Fruit fly (Drosophila melanogaster) whole organism, embryonic: ENCODE data around the gene CG33721.

Experiments
- Aef1 ChIP-seq: fragments of 200-800 bp; sonication (Bioruptor generic); IDR thresholded peaks from 3 replicates; pipeline ENCODE4 v1.3.6; 2022; ENCODE audit warnings: missing biosample characterization, missing genetic modification characterization
- Atf-2 ChIP-seq: fragments of 200-800 bp; sonication (Bioruptor generic); optimal IDR thresholded peaks from 2 replicates; lab custom pipeline; 2016; ENCODE audit warnings: missing biosample characterization, missing genetic modification characterization
- BEAF-32 ChIP-seq: fragments of 200-800 bp; sonication (Bioruptor generic); optimal IDR thresholded peaks from 3 replicates; lab custom pipeline; 2017; ENCODE audit warnings: missing biosample characterization, missing genetic modification characterization, mild to moderate bottlenecking, moderate library complexity, missing genetic modification reagents
- CG15696 ChIP-seq: fragments of 200-800 bp; sonication (Bioruptor generic); optimal IDR thresholded peaks from 2 replicates; lab custom pipeline; 2019; ENCODE audit warnings: missing biosample characterization, mild to moderate bottlenecking, missing genetic modification characterization, moderate library complexity
- CG1647 ChIP-seq: fragments of 200-800 bp; sonication (Bioruptor generic); optimal IDR thresholded peaks from 3 replicates; lab custom pipeline; 2016; ENCODE audit warnings: missing biosample characterization, missing genetic modification characterization
- CG17385 ChIP-seq: fragments of 200-800 bp; sonication (Bioruptor generic); optimal IDR thresholded peaks from 3 replicates; lab custom pipeline; 2018; ENCODE audit warnings: missing biosample characterization, mild to moderate bottlenecking, missing genetic modification characterization
- CG17612 ChIP-seq: fragments of 200-800 bp; sonication (Bioruptor generic); IDR thresholded peaks from 2 replicates; pipeline ENCODE4 v1.3.6; 2022; ENCODE audit warnings: missing biosample characterization, missing genetic modification characterization
- CG17802 ChIP-seq: fragments of 200-800 bp; sonication (Bioruptor generic); optimal IDR thresholded peaks from 2 replicates; lab custom pipeline; 2018; ENCODE audit warnings: missing biosample characterization, mild to moderate bottlenecking, missing genetic modification characterization, moderate library complexity
- CG2712 ChIP-seq: fragments of 200-800 bp; optimal IDR thresholded peaks from 3 replicates; lab custom pipeline; 2019; ENCODE audit warnings: missing biosample characterization, mild to moderate bottlenecking, missing genetic modification characterization, moderate library complexity
- CG32772 ChIP-seq: fragments of 200-800 bp; sonication (Bioruptor generic); IDR thresholded peaks from 2 replicates; pipeline ENCODE4 v1.3.6; 2022; ENCODE audit warnings: missing biosample characterization, missing genetic modification characterization
- CG3407 ChIP-seq: fragments of 200-800 bp; sonication (Bioruptor generic); optimal IDR thresholded peaks from 2 replicates; lab custom pipeline; 2018; ENCODE audit warnings: missing biosample characterization, mild to moderate bottlenecking, missing genetic modification characterization
- CG42726 ChIP-seq: fragments of 200-800 bp; sonication (Bioruptor generic); IDR thresholded peaks from 2 replicates; pipeline ENCODE4 v1.3.6; 2022; ENCODE audit warnings: missing biosample characterization, missing genetic modification characterization; ENCODE audit not compliant: partially characterized antibody
- CG6854 ChIP-seq: fragments of 200-800 bp; sonication (Bioruptor generic); optimal IDR thresholded peaks from 3 replicates; lab custom pipeline; 2017; ENCODE audit warnings: missing biosample characterization, mild to moderate bottlenecking, missing genetic modification characterization
- CG7987 ChIP-seq: fragments of 200-800 bp; sonication (Bioruptor generic); optimal IDR thresholded peaks from 2 replicates; lab custom pipeline; 2018; ENCODE audit warnings: missing biosample characterization, mild to moderate bottlenecking, missing genetic modification characterization, moderate library complexity
- CG8765 ChIP-seq: fragments of 200-800 bp; sonication (Bioruptor generic); IDR thresholded peaks from 2 replicates; pipeline ENCODE4 v1.3.6; 2022; ENCODE audit warnings: missing biosample characterization, missing genetic modification characterization
- Chrac-16 ChIP-seq: fragments of 200-800 bp; sonication (Bioruptor generic); optimal IDR thresholded peaks from 3 replicates; lab custom pipeline; 2016; ENCODE audit warnings: missing biosample characterization, missing genetic modification characterization
- Dip3 ChIP-seq: fragments of 200-800 bp; sonication (Bioruptor generic); optimal IDR thresholded peaks from 3 replicates; lab custom pipeline; 2016; ENCODE audit warnings: missing biosample characterization, missing genetic modification characterization
- E2f2 ChIP-seq: fragments of 200-800 bp; sonication (Bioruptor generic); IDR thresholded peaks from 2 replicates; pipeline ENCODE4 v1.3.6; 2022; ENCODE audit warnings: missing biosample characterization, missing genetic modification characterization
- Gsc ChIP-seq: fragments of 200-800 bp; sonication (Bioruptor generic); IDR thresholded peaks from 2 replicates; pipeline ENCODE4 v1.3.6; 2022; ENCODE audit warnings: missing biosample characterization, missing genetic modification characterization
- H15 ChIP-seq: fragments of 200-800 bp; sonication (Bioruptor generic); IDR thresholded peaks from 3 replicates; pipeline ENCODE4 v1.3.6; 2022; ENCODE audit warnings: missing biosample characterization, missing genetic modification characterization
- HmgD ChIP-seq: fragments of 200-800 bp; sonication (Bioruptor generic); optimal IDR thresholded peaks from 3 replicates; lab custom pipeline; 2016; ENCODE audit warnings: missing biosample characterization, missing genetic modification characterization
- Hmr ChIP-seq: fragments of 200-800 bp; sonication (Bioruptor generic); optimal IDR thresholded peaks from 3 replicates; lab custom pipeline; 2017; ENCODE audit warnings: mild to moderate bottlenecking, missing biosample characterization, missing genetic modification reagents, missing genetic modification characterization
- MBD-R2 ChIP-seq: fragments of 200-800 bp; sonication (Bioruptor generic); IDR thresholded peaks from 2 replicates; pipeline ENCODE4 v1.3.6; 2022; ENCODE audit warnings: missing biosample characterization, missing genetic modification characterization
- Meics ChIP-seq: fragments of 200-800 bp; sonication (Bioruptor generic); optimal IDR thresholded peaks from 2 replicates; lab custom pipeline; 2017; ENCODE audit warnings: missing biosample characterization, mild to moderate bottlenecking, missing genetic modification characterization
- Sox100B ChIP-seq: fragments of 200-800 bp; sonication (Bioruptor generic); optimal IDR thresholded peaks from 3 replicates; lab custom pipeline; 2018; ENCODE audit warnings: missing biosample characterization, mild to moderate bottlenecking, missing genetic modification characterization
- Sry-δ ChIP-seq: fragments of 200-800 bp; sonication (Bioruptor generic); optimal IDR thresholded peaks from 2 replicates; lab custom pipeline; 2016; ENCODE audit warnings: missing biosample characterization, missing genetic modification characterization
- Usf ChIP-seq: fragments of 200-800 bp; sonication (Bioruptor generic); optimal IDR thresholded peaks from 2 replicates; lab custom pipeline; 2017; ENCODE audit warnings: missing genotype, missing biosample characterization, missing genetic modification characterization
- YL-1 ChIP-seq: fragments of 200-800 bp; sonication (Bioruptor generic); optimal IDR thresholded peaks from 3 replicates; lab custom pipeline; 2017; ENCODE audit warnings: missing biosample characterization, mild to moderate bottlenecking, missing genetic modification characterization
- amos ChIP-seq: fragments of 200-800 bp; sonication (Bioruptor generic); IDR thresholded peaks from 2 replicates; pipeline ENCODE4 v1.3.6; 2022; ENCODE audit warnings: missing biosample characterization, missing genetic modification characterization; ENCODE audit not compliant: partially characterized antibody
- az2 ChIP-seq: fragments of 200-800 bp; sonication (Bioruptor generic); optimal IDR thresholded peaks from 3 replicates; lab custom pipeline; 2016; ENCODE audit warnings: missing biosample characterization, missing genetic modification characterization
- bab2 ChIP-seq: fragments of 200-800 bp; sonication (Bioruptor generic); optimal IDR thresholded peaks from 2 replicates; lab custom pipeline; 2016; ENCODE audit warnings: missing biosample characterization, missing genetic modification characterization
- caup ChIP-seq: fragments of 200-800 bp; sonication (Bioruptor generic); optimal IDR thresholded peaks from 3 replicates; lab custom pipeline; 2017; ENCODE audit warnings: missing biosample characterization, mild to moderate bottlenecking, missing genetic modification characterization, moderate library complexity; ENCODE audit not compliant: severe bottlenecking
- grn ChIP-seq: fragments of 200-800 bp; sonication (Bioruptor generic); optimal IDR thresholded peaks from 3 replicates; lab custom pipeline; 2017; ENCODE audit warnings: missing biosample characterization, missing genetic modification characterization
- ind ChIP-seq: fragments of 200-800 bp; sonication (Bioruptor generic); optimal IDR thresholded peaks from 3 replicates; lab custom pipeline; 2016; ENCODE audit warnings: missing biosample characterization, missing genetic modification characterization
- inv ChIP-seq: fragments of 200-800 bp; sonication (Bioruptor generic); IDR thresholded peaks from 2 replicates; pipeline ENCODE4 v1.3.6; 2022; ENCODE audit warnings: missing biosample characterization, missing genetic modification characterization; ENCODE audit not compliant: partially characterized antibody
- kni ChIP-seq: fragments of 200-800 bp; sonication (Bioruptor generic); optimal IDR thresholded peaks from 3 replicates; lab custom pipeline; 2017; ENCODE audit warnings: mild to moderate bottlenecking, missing biosample characterization, missing genetic modification reagents, missing genetic modification characterization
- lola ChIP-seq, 3 experiments: fragments of >200 bp in 2 of 3; fragments of 200-800 bp in 1 of 3; sonication (Bioruptor generic) in 1 of 3; optimal IDR thresholded peaks; 2 replicates each; lab custom pipeline; 2017 to 2019; ENCODE audit warnings: missing biosample characterization in 3 of 3, missing genetic modification characterization in 3 of 3, mild to moderate bottlenecking in 1 of 3, moderate library complexity in 1 of 3
- nerfin-1 ChIP-seq: fragments of 200-800 bp; sonication (Bioruptor generic); optimal IDR thresholded peaks from 3 replicates; lab custom pipeline; 2019; ENCODE audit warnings: missing biosample characterization, mild to moderate bottlenecking, missing genetic modification characterization, moderate library complexity
- onecut ChIP-seq: fragments of 200-800 bp; sonication (Bioruptor generic); IDR thresholded peaks from 2 replicates; pipeline ENCODE4 v1.3.6; 2022; ENCODE audit warnings: missing biosample characterization, missing genetic modification characterization
- peb ChIP-seq: fragments of 200-800 bp; sonication (Bioruptor generic); IDR thresholded peaks from 2 replicates; pipeline ENCODE4 v1.3.6; 2022; ENCODE audit warnings: missing biosample characterization, missing genetic modification characterization
- pita ChIP-seq: fragments of 200-800 bp; sonication (Bioruptor generic); optimal IDR thresholded peaks from 2 replicates; lab custom pipeline; 2017; ENCODE audit warnings: missing biosample characterization, mild to moderate bottlenecking, missing genetic modification characterization
- stc ChIP-seq: fragments of 200-800 bp; sonication (Bioruptor generic); IDR thresholded peaks from 2 replicates; pipeline ENCODE4 v1.3.6; 2022; ENCODE audit warnings: missing biosample characterization, missing genetic modification characterization
- trh ChIP-seq: fragments of 200-800 bp; sonication (Bioruptor generic); optimal IDR thresholded peaks from 2 replicates; lab custom pipeline; 2016; ENCODE audit warnings: missing biosample characterization, missing genetic modification characterization
- unc-4 ChIP-seq: fragments of 200-800 bp; sonication (Bioruptor generic); IDR thresholded peaks from 2 replicates; pipeline ENCODE4 v1.3.6; 2022; ENCODE audit warnings: missing biosample characterization, missing genetic modification characterization; ENCODE audit not compliant: partially characterized antibody
- unpg ChIP-seq: fragments of 200-800 bp; sonication (Bioruptor generic); optimal IDR thresholded peaks from 3 replicates; lab custom pipeline; 2018; ENCODE audit warnings: missing biosample characterization, mild to moderate bottlenecking, missing genetic modification characterization, moderate library complexity
- vnd ChIP-seq: fragments of 200-800 bp; sonication (Bioruptor generic); IDR thresholded peaks from 3 replicates; pipeline ENCODE4 v1.3.6; 2022; ENCODE audit warnings: missing biosample characterization, missing genetic modification characterization; ENCODE audit not compliant: partially characterized antibody
- z ChIP-seq: fragments of 200-800 bp; sonication (Bioruptor generic); IDR thresholded peaks from 3 replicates; pipeline ENCODE4 v1.3.6; 2022; ENCODE audit warnings: missing biosample characterization, missing genetic modification characterization

Gene CG33721

dm6 chr3R:22362218-22362907 is 31.5 kb downstream of the CG33721 start, which contains the start of the genes JMJD6, CG7071 and Muted (continued):
- peak; percentile 90 for TF ChIP-seq BEAF-32 (GFP tag; lab: Kevin White, UChicago)
- TF ChIP-seq CG32772 (GFP tag; lab: Robert Waterston, UW) = peak; percentile 86
- TF ChIP-seq Chrac-16 (GFP tag; lab: Kevin White, UChicago) = peak; percentile 92
- peak; percentile 89 for TF ChIP-seq bab2 (GFP tag; lab: Kevin White, UChicago)
- peak; percentile 90 for TF ChIP-seq Meics (GFP tag; lab: Kevin White, UChicago)
- TF ChIP-seq Hmr (GFP tag; lab: Kevin White, UChicago) = peak; percentile 93
- TF ChIP-seq Atf-2 (GFP tag; lab: Kevin White, UChicago) = peak; percentile 87
- TF ChIP-seq grn (GFP tag; lab: Kevin White, UChicago) = peak; percentile 98
- TF ChIP-seq Dip3 = peak; percentile 91
- peak; percentile 79; the same call in 1 of the 2 replicates for TF ChIP-seq stc (GFP tag; lab: Robert Waterston, UW)
- peak; percentile 76 for TF ChIP-seq CG17802 (tag; lab: Kevin White, UChicago)
- peak; percentile 39 for TF ChIP-seq CG6854 (GFP tag; lab: Kevin White, UChicago)
- TF ChIP-seq CG1647 (GFP tag; lab: Kevin White, UChicago) = peak; percentile 91
- peak; percentile 83 for TF ChIP-seq Sox100B
- TF ChIP-seq unpg (GFP tag; lab: Kevin White, UChicago) = peak; percentile 92
- peak; percentile 94 for TF ChIP-seq az2 (GFP tag; lab: Kevin White, UChicago)
- peak; percentile 64 for TF ChIP-seq CG3407 (GFP tag; lab: Kevin White, UChicago)
- peak; percentile 86 for TF ChIP-seq CG7987 (GFP tag; lab: Kevin White, UChicago)
- TF ChIP-seq CG8765 = peak; percentile 90

- no peak for TF ChIP-seq HmgD (GFP tag; lab: Kevin White, UChicago)
- TF ChIP-seq Aef1 (GFP tag; lab: Robert Waterston, UW) = no peak
- no peak for TF ChIP-seq Dip3
- TF ChIP-seq E2f2 (GFP tag; lab: Robert Waterston, UW) = peak; percentile 69
- TF ChIP-seq ind (GFP tag; lab: Kevin White, UChicago) = no peak
- no peak for TF ChIP-seq CG17612 (GFP tag; lab: Robert Waterston, UW)
- TF ChIP-seq MBD-R2 (GFP tag; lab: Robert Waterston, UW) = peak; percentile 67
- TF ChIP-seq Sry-δ = no peak
- TF ChIP-seq amos = peak; percentile 34; the same call in 1 of the 2 replicates
- no peak for TF ChIP-seq kni (GFP tag; lab: Kevin White, UChicago)
- TF ChIP-seq peb (GFP tag; lab: Robert Waterston, UW) = no peak
- no peak for TF ChIP-seq H15 (GFP tag; lab: Robert Waterston, UW)
- no peak for TF ChIP-seq Usf (GFP tag; lab: Kevin White, UChicago)
- no peak for TF ChIP-seq CG15696 (tag; lab: Kevin White, UChicago)
- TF ChIP-seq CG3407 (GFP tag; lab: Kevin White, UChicago) = no peak
- no peak for TF ChIP-seq Gsc (GFP tag; lab: Robert Waterston, UW)
- TF ChIP-seq CG17385 (GFP tag; lab: Kevin White, UChicago) = no peak
- TF ChIP-seq z (GFP tag; lab: Robert Waterston, UW) = no peak
- TF ChIP-seq BEAF-32 (GFP tag; lab: Kevin White, UChicago) = peak; percentile 42
- no peak for TF ChIP-seq lola (GFP tag; optimal IDR thresholded peaks at IDR 0.05; lab: Kevin White, UChicago)
- no peak for TF ChIP-seq caup
- TF ChIP-seq vnd (GFP tag; lab: Robert Waterston, UW) = no peak
- TF ChIP-seq CG42726 (GFP tag; lab: Robert Waterston, UW) = no peak
- TF ChIP-seq onecut (GFP tag; lab: Robert Waterston, UW) = no peak
- TF ChIP-seq unc-4 (GFP tag; lab: Robert Waterston, UW) = 0 out of 2 replicates have a peak, but pooled peaks have one; percentile 27
- TF ChIP-seq CG2712 (tag; lab: Kevin White, UChicago) = no peak
- TF ChIP-seq inv (GFP tag; lab: Robert Waterston, UW) = no peak
- peak; percentile 36 for TF ChIP-seq nerfin-1 (tag; lab: Kevin White, UChicago)
- no peak for TF ChIP-seq trh (GFP tag; lab: Kevin White, UChicago)
- TF ChIP-seq YL-1 (GFP tag; lab: Kevin White, UChicago) = peak; percentile 53
- no peak for TF ChIP-seq pita (GFP tag; lab: Kevin White, UChicago)
These were observed 34.9 kb downstream of the CG33721 start, which contains the start of gene CG5382 for dm6 chr3R:22365660-22366195. CG5382 (minus strand) TSS chr3R:22365983.
